Worm (Caenorhabditis elegans) whole organism, L4 larva: ENCODE measurements around the gene ztf-29.

ENCODE experiments used
- F10B5.3 ChIP-seq: sonication (generic microtip); optimal IDR thresholded peaks from 2 replicates; lab custom pipeline; 2016; ENCODE audit warnings: mild to moderate bottlenecking, missing genetic modification characterization, missing compliant biosample characterization
- F37D6.2 ChIP-seq: sonication (generic microtip); optimal IDR thresholded peaks from 2 replicates; lab custom pipeline; 2016; ENCODE audit warnings: mild to moderate bottlenecking, missing genetic modification characterization, missing compliant biosample characterization
- Y48G9A.11 ChIP-seq: fragments of 200-800 bp; sonication (Bioruptor generic); IDR thresholded peaks from 2 replicates; pipeline ENCODE4 v1.3.6; 2022; ENCODE audit warnings: missing genetic modification reagents, missing genetic modification characterization, missing compliant biosample characterization
- Y5F2A.4 ChIP-seq: fragments of 200-800 bp; sonication (Bioruptor generic); optimal IDR thresholded peaks from 2 replicates; lab custom pipeline; 2018; ENCODE audit warnings: mild to moderate bottlenecking, missing genetic modification characterization, missing compliant biosample characterization
- Y75B8A.6 ChIP-seq: fragments of 200-800 bp; sonication (Bioruptor generic); IDR thresholded peaks from 2 replicates; pipeline ENCODE4 v1.3.6; 2022; ENCODE audit warnings: missing genetic modification reagents, missing genetic modification characterization, missing compliant biosample characterization
- aly-2 ChIP-seq: sonication (generic microtip); optimal IDR thresholded peaks from 2 replicates; lab custom pipeline; 2018; ENCODE audit warnings: missing biosample characterization, missing genetic modification characterization
- ama-1 ChIP-seq: fragments of 150-350 bp; optimal IDR thresholded peaks from 2 replicates; lab custom pipeline; 2014; ENCODE audit warnings: inconsistent platforms, mixed read lengths
- ceh-20 ChIP-seq: fragments of 200-800 bp; sonication (Bioruptor generic); IDR thresholded peaks from 2 replicates; pipeline ENCODE4 v1.3.6; 2022; ENCODE audit warnings: missing genetic modification reagents, missing genetic modification characterization, missing compliant biosample characterization
- ceh-28 ChIP-seq: fragments of 150-350 bp; optimal IDR thresholded peaks from 2 replicates; lab custom pipeline; 2014; ENCODE audit warnings: missing biosample characterization, missing genetic modification reagents, missing genetic modification characterization
- ceh-44 ChIP-seq: fragments of 200-800 bp; sonication (Bioruptor generic); IDR thresholded peaks from 2 replicates; pipeline ENCODE4 v1.3.6; 2022; ENCODE audit warnings: missing genetic modification reagents, missing genetic modification characterization, missing compliant biosample characterization
- ctbp-1 ChIP-seq: fragments of 200-800 bp; sonication (Bioruptor generic); IDR thresholded peaks from 2 replicates; pipeline ENCODE4 v1.3.6; 2022; ENCODE audit warnings: missing genetic modification reagents, missing genetic modification characterization, missing compliant biosample characterization
- daf-12 ChIP-seq: fragments of 150-350 bp; optimal IDR thresholded peaks from 2 replicates; lab custom pipeline; 2014; ENCODE audit warnings: missing biosample characterization, missing genetic modification reagents, missing genetic modification characterization
- daf-19 ChIP-seq: fragments of 200-800 bp; sonication (Bioruptor generic); conservative IDR thresholded peaks from 2 replicates; pipeline ENCODE4 v1.3.6; 2022; ENCODE audit warnings: missing genetic modification characterization, missing compliant biosample characterization
- dmd-6 ChIP-seq: fragments of 200-800 bp; sonication (Bioruptor generic); IDR thresholded peaks from 2 replicates; pipeline ENCODE4 v1.3.6; 2022; ENCODE audit warnings: missing genetic modification reagents, missing genetic modification characterization, missing compliant biosample characterization
- dmd-9 ChIP-seq: fragments of 200-800 bp; sonication (Bioruptor generic); IDR thresholded peaks from 2 replicates; pipeline ENCODE4 v1.3.6; 2022; ENCODE audit warnings: missing genetic modification reagents, missing genetic modification characterization, missing compliant biosample characterization
- duxl-1 ChIP-seq: sonication (generic microtip); optimal IDR thresholded peaks from 2 replicates; lab custom pipeline; 2016; ENCODE audit warnings: mild to moderate bottlenecking, missing genetic modification characterization, moderate library complexity, missing compliant biosample characterization; ENCODE audit not compliant: poor library complexity
- fos-1 ChIP-seq: fragments of 150-350 bp; optimal IDR thresholded peaks from 2 replicates; lab custom pipeline; 2014; ENCODE audit warnings: missing biosample characterization, missing genetic modification characterization
- hlh-11 ChIP-seq: fragments of 200-800 bp; sonication (Bioruptor generic); optimal IDR thresholded peaks from 2 replicates; lab custom pipeline; 2018; ENCODE audit warnings: mild to moderate bottlenecking, missing genetic modification characterization, missing compliant biosample characterization
- hmg-1.1 ChIP-seq: fragments of 200-800 bp; sonication (Bioruptor generic); IDR thresholded peaks from 2 replicates; pipeline ENCODE4 v1.3.6; 2022; ENCODE audit warnings: missing genetic modification reagents, missing genetic modification characterization, missing compliant biosample characterization
- jun-1 ChIP-seq: fragments of 150-350 bp; optimal IDR thresholded peaks from 2 replicates; lab custom pipeline; 2014; ENCODE audit warnings: missing biosample characterization, missing genetic modification reagents, missing genetic modification characterization
- lin-1 ChIP-seq: fragments of 200-800 bp; sonication (Bioruptor generic); IDR thresholded peaks from 2 replicates; pipeline ENCODE4 v1.3.6; 2022; ENCODE audit warnings: missing genetic modification reagents, missing genetic modification characterization, missing compliant biosample characterization
- lin-13 ChIP-seq: fragments of 150-350 bp; optimal IDR thresholded peaks from 2 replicates; lab custom pipeline; 2014; ENCODE audit warnings: missing biosample characterization, missing genetic modification reagents, missing genetic modification characterization
- lin-15B ChIP-seq: fragments of 150-350 bp; sonication (generic microtip); optimal IDR thresholded peaks from 3 replicates; lab custom pipeline; 2014; ENCODE audit warnings: missing biosample characterization, missing genetic modification characterization
- lin-29 ChIP-seq: fragments of 200-800 bp; sonication (Bioruptor generic); IDR thresholded peaks from 2 replicates; pipeline ENCODE4 v1.3.6; 2022; ENCODE audit warnings: missing genetic modification reagents, missing genetic modification characterization, missing compliant biosample characterization
- lin-38 ChIP-seq: fragments of 200-800 bp; sonication (Bioruptor generic); IDR thresholded peaks from 2 replicates; pipeline ENCODE4 v1.3.6; 2022; ENCODE audit warnings: missing genetic modification reagents, missing genetic modification characterization, missing compliant biosample characterization
- lir-3 ChIP-seq: sonication (generic microtip); optimal IDR thresholded peaks from 2 replicates; lab custom pipeline; 2016; ENCODE audit warnings: mild to moderate bottlenecking, missing genetic modification characterization, missing compliant biosample characterization
- lsy-2 ChIP-seq, 2 experiments: fragments of 150-350 bp in 1 of 2; sonication (generic microtip) in 1 of 2; optimal IDR thresholded peaks; 2 replicates each; lab custom pipeline; 2014 to 2017; ENCODE audit warnings: missing biosample characterization in 2 of 2, missing genetic modification characterization in 2 of 2
- madf-5 ChIP-seq, 2 experiments: fragments of 200-800 bp; sonication (Bioruptor generic); IDR thresholded peaks; 2 replicates each; pipeline ENCODE4 v1.3.6; 2022; ENCODE audit warnings: missing compliant biosample characterization in 2 of 2, missing genetic modification characterization in 2 of 2
- nhr-11 ChIP-seq: fragments of 150-350 bp; optimal IDR thresholded peaks from 2 replicates; lab custom pipeline; 2014; ENCODE audit warnings: missing biosample characterization, missing genetic modification characterization
- nhr-41 ChIP-seq: fragments of 200-800 bp; sonication (Bioruptor generic); IDR thresholded peaks from 2 replicates; pipeline ENCODE4 v1.3.6; 2022; ENCODE audit warnings: missing genetic modification reagents, missing genetic modification characterization, missing compliant biosample characterization
- nhr-77 ChIP-seq: fragments of 150-350 bp; optimal IDR thresholded peaks from 2 replicates; lab custom pipeline; 2014; ENCODE audit warnings: missing biosample characterization, missing genetic modification characterization
- pha-4 ChIP-seq, 2 experiments: fragments of 150-350 bp in 1 of 2; fragments of 200-800 bp in 1 of 2; sonication (Bioruptor generic) in 1 of 2; IDR thresholded peaks in 1 of 2; optimal IDR thresholded peaks in 1 of 2; 2 replicates each; pipeline versions ENCODE4 v1.3.6 to Lab custom; 2014 to 2022; ENCODE audit warnings: missing genetic modification characterization in 2 of 2, missing genetic modification reagents in 2 of 2, missing biosample characterization in 1 of 2, missing compliant biosample characterization in 1 of 2
- pqm-1 ChIP-seq: sonication (generic microtip); optimal IDR thresholded peaks from 2 replicates; lab custom pipeline; 2017; ENCODE audit warnings: missing biosample characterization, missing genetic modification characterization
- saeg-2 ChIP-seq: fragments of 200-800 bp; sonication (Bioruptor generic); IDR thresholded peaks from 2 replicates; pipeline ENCODE4 v1.3.6; 2022; ENCODE audit warnings: missing genetic modification reagents, missing genetic modification characterization, missing compliant biosample characterization
- snpc-1.2 ChIP-seq: fragments of 200-800 bp; sonication (Bioruptor generic); IDR thresholded peaks from 2 replicates; pipeline ENCODE4 v1.3.6; 2022; ENCODE audit warnings: missing genetic modification reagents, missing genetic modification characterization, missing compliant biosample characterization
- snpc-4 ChIP-seq: fragments of 150-350 bp; optimal IDR thresholded peaks from 2 replicates; lab custom pipeline; 2014; ENCODE audit warnings: missing biosample characterization, missing genetic modification characterization
- unc-39 ChIP-seq: sonication (generic microtip); optimal IDR thresholded peaks from 2 replicates; lab custom pipeline; 2017; ENCODE audit warnings: missing biosample characterization, missing genetic modification characterization
- vab-7 ChIP-seq: fragments of 200-800 bp; sonication (Bioruptor generic); IDR thresholded peaks from 2 replicates; pipeline ENCODE4 v1.3.6; 2022; ENCODE audit warnings: missing genetic modification reagents, missing genetic modification characterization, missing compliant biosample characterization
- zag-1 ChIP-seq: fragments of 150-350 bp; optimal IDR thresholded peaks from 2 replicates; lab custom pipeline; 2014; ENCODE audit warnings: missing biosample characterization, missing genetic modification characterization
- zip-11 ChIP-seq: fragments of 200-800 bp; sonication (Bioruptor generic); IDR thresholded peaks from 2 replicates; pipeline ENCODE4 v1.3.6; 2022; ENCODE audit warnings: missing genetic modification characterization, missing compliant biosample characterization
- zip-2 ChIP-seq: fragments of 150-350 bp; optimal IDR thresholded peaks from 2 replicates; lab custom pipeline; 2014; ENCODE audit warnings: missing biosample characterization, missing genetic modification characterization
- ztf-7 ChIP-seq: fragments of 150-350 bp; optimal IDR thresholded peaks from 2 replicates; lab custom pipeline; 2014; ENCODE audit warnings: missing biosample characterization, missing genetic modification characterization

Gene ztf-29

DNA sequence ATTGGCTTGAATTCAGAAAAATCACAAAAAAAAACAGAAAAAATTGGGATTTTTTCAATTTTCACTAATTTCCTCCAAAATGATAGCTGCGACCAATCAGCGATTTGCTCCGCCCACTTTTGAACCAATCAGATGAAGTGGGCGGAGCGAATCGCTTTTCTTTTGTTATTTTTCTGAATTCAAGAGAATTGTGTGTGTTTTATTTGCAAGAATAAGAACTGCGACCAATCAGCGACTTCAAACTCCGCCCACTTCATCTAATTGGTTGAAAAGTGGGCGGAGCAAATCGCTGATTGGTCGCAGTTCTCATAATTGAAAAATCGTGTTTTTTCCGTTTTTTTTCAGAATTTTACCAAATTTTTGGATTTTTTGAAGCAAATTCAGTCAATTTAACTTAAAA lies 21.6 kb downstream of the ztf-29 start:
- TF ChIP-seq nhr-77: no peak
- TF ChIP-seq snpc-4: no peak
- no peak for TF ChIP-seq Y48G9A.11 (GFP tag; lab: Robert Waterston, UW)
- no peak for TF ChIP-seq pha-4 (GFP tag; IDR thresholded peaks at IDR 0.05; lab: Robert Waterston, UW)
- TF ChIP-seq pha-4 (tag; optimal IDR thresholded peaks at IDR 0.05; lab: Kevin White, UChicago): no peak
- no peak for TF ChIP-seq nhr-11 (tag; lab: Kevin White, UChicago)
- TF ChIP-seq unc-39 (tag; lab: Kevin White, UChicago): no peak
- no peak for TF ChIP-seq dmd-9
- TF ChIP-seq pqm-1 (tag; lab: Kevin White, UChicago): no peak
- TF ChIP-seq lin-15B (tag; lab: Kevin White, UChicago): no peak
- no peak for TF ChIP-seq snpc-1.2 (GFP tag; lab: Robert Waterston, UW)
- no peak for TF ChIP-seq ceh-28 (tag; lab: Kevin White, UChicago)
- no peak for TF ChIP-seq daf-12 (tag; lab: Kevin White, UChicago)
- no peak for TF ChIP-seq daf-19 (GFP tag; lab: Robert Waterston, UW)
- no peak for TF ChIP-seq hlh-11 (tag; lab: Kevin White, UChicago)
- no peak for TF ChIP-seq F37D6.2 (tag; lab: Kevin White, UChicago)
- TF ChIP-seq nhr-41 (GFP tag; lab: Robert Waterston, UW): no peak
- no peak for TF ChIP-seq madf-5 (GFP tag; IDR thresholded peaks at IDR 0.05; lab: Robert Waterston, UW)
- no peak for TF ChIP-seq zag-1 (tag; lab: Kevin White, UChicago)

DNA sequence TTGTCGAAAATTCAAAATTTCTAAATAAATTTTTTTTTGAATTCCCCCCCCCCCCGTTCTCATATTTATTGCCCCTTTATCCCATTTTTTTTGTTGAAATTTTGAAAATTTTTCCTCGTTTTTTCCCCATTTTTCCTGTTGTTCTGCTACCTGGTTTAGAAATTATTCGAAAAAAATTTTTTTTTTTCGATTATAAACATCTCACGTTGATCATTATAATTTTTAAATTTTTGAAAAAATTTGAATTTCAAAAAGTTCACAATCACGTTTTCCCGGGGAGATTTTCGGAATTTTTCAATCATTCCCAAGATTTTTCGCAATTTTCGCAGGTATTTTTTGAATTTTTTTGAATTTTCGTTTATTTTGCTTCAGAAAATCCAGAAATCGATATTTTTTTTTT lies 28.0 kb downstream of the ztf-29 start, which contains the start of gene Y66D12A.3:
Gene Y66D12A.3 (plus strand): TSS at position 301 of the 400 bp plus-strand sequence.
- no peak for TF ChIP-seq lir-3 (tag; lab: Kevin White, UChicago)
- TF ChIP-seq snpc-1.2 (GFP tag; lab: Robert Waterston, UW): no peak
- TF ChIP-seq Y75B8A.6 (GFP tag; lab: Robert Waterston, UW): no peak
- no peak for TF ChIP-seq lin-38 (GFP tag; lab: Robert Waterston, UW)
- TF ChIP-seq saeg-2 (GFP tag; lab: Robert Waterston, UW): no peak
- no peak for TF ChIP-seq hlh-11 (tag; lab: Kevin White, UChicago)
- TF ChIP-seq daf-12 (tag; lab: Kevin White, UChicago): no peak
- TF ChIP-seq fos-1: no peak
- TF ChIP-seq F10B5.3 (tag; lab: Kevin White, UChicago): no peak
- TF ChIP-seq jun-1: no peak
- no peak for TF ChIP-seq ctbp-1
- TF ChIP-seq ama-1 (lab: Kevin White, UChicago): no peak
- no peak for TF ChIP-seq nhr-41 (GFP tag; lab: Robert Waterston, UW)
- no peak for TF ChIP-seq lin-13 (GFP tag; lab: Kevin White, UChicago)
- TF ChIP-seq ceh-20 (GFP tag; lab: Robert Waterston, UW): no peak
- no peak for TF ChIP-seq hmg-1.1
- no peak for TF ChIP-seq daf-19 (GFP tag; lab: Robert Waterston, UW)
- no peak for TF ChIP-seq ceh-44 (GFP tag; lab: Robert Waterston, UW)
- no peak for TF ChIP-seq lin-29 (GFP tag; lab: Robert Waterston, UW)
- TF ChIP-seq, all 104 proteins: peak for 0

DNA sequence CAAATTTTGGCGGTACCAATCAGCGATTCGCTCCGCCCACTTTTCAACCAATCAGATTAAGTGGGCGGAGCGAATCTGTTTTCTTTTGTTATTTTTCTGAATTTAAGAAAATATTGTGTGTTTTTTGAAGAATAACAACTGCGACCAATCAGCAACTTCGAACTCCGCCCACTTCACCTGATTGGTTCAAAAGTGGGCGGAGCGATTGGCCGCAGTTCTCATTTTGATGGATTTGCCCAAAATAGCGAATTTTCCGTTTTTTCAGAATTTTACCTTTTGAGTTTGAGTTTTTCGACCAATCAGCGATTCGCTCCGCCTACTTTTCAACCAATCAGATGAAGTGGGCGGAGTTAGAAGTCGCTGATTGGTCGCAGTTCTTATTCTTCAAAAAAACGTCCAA lies 28.4 kb downstream of the ztf-29 start:
- TF ChIP-seq snpc-1.2 (GFP tag; lab: Robert Waterston, UW) (no peak), lin-15B (tag; lab: Kevin White, UChicago) (no peak), Y5F2A.4 (no peak), lin-1 (GFP tag; lab: Robert Waterston, UW) (no peak), vab-7 (no peak), zip-2 (tag; lab: Kevin White, UChicago) (no peak), zip-11 (GFP tag; lab: Robert Waterston, UW) (no peak), duxl-1 (tag; lab: Kevin White, UChicago) (no peak), F10B5.3 (tag; lab: Kevin White, UChicago) (no peak), fos-1 (no peak), lsy-2 (tag; optimal IDR thresholded peaks at IDR 0.05; lab: Kevin White, UChicago) (no peak), ztf-7 (tag; lab: Kevin White, UChicago) (no peak), dmd-6 (GFP tag; lab: Robert Waterston, UW) (no peak), aly-2 (no peak)
